Worm (Caenorhabditis elegans) whole organism, L1 larva: ENCODE measurements around the gene dop-6.

ENCODE experiments used
- aly-2 ChIP-seq: fragments of 150-350 bp; optimal IDR thresholded peaks from 2 replicates; lab custom pipeline; 2014; ENCODE audit warnings: missing biosample characterization, missing genetic modification characterization
- ces-1 ChIP-seq: fragments of 150-350 bp; optimal IDR thresholded peaks from 2 replicates; lab custom pipeline; 2014; ENCODE audit warnings: missing biosample characterization, missing genetic modification reagents, missing genetic modification characterization
- egl-27 ChIP-seq, 2 experiments: fragments of 150-350 bp in 1 of 2; sonication (generic microtip); optimal IDR thresholded peaks; 3 replicates each; lab custom pipeline; 2017 to 2018; ENCODE audit warnings: missing biosample characterization in 2 of 2, missing genetic modification characterization in 2 of 2, missing genetic modification reagents in 2 of 2
- lin-39 ChIP-seq: fragments of 150-350 bp; optimal IDR thresholded peaks from 2 replicates; lab custom pipeline; 2014; ENCODE audit warnings: missing biosample characterization, missing genetic modification reagents, missing genetic modification characterization
- pag-3 ChIP-seq: sonication (generic microtip); optimal IDR thresholded peaks from 2 replicates; lab custom pipeline; 2017; ENCODE audit warnings: missing genetic modification characterization, mild to moderate bottlenecking, missing compliant biosample characterization, antibody characterized with exemption, borderline replicate concordance; ENCODE audit not compliant: insufficient read depth
- unc-62 ChIP-seq: fragments of 150-350 bp; optimal IDR thresholded peaks from 2 replicates; lab custom pipeline; 2014; ENCODE audit warnings: missing biosample characterization, missing genetic modification reagents, missing genetic modification characterization
- zag-1 ChIP-seq: fragments of 150-350 bp; optimal IDR thresholded peaks from 2 replicates; lab custom pipeline; 2014; ENCODE audit warnings: missing biosample characterization, missing genetic modification characterization

DNA sequence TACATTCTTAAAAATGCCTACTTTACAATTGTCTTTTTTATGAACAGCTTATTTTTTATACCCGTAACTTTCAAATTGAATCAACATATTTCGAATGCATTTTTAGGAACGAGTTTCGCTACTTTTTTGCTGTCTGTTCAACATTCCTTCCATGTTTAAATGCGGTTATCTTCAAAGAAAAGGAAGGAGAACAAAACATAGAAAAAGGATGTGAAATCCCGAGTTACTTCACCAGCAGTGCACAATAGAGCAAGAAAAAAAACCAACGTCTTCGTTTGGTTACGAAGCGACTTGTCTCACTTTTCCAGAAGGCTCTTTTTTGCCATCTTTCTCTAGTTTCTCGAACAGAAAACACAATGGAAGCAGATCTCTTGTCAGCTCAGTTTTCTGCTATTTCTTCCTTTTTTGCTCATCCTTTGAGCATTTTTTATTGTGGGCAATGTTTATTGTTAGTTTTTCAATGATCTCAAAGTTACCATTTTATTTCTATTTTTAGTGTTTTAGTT is 34.9 kb upstream of the dop-6 start, which contains the start of gene cka-2:
- TF ChIP-seq unc-62 (GFP tag; lab: Kevin White, UChicago) (no peak), aly-2 (tag; lab: Kevin White, UChicago) (no peak), zag-1 (tag; lab: Kevin White, UChicago) (no peak), pag-3 (tag; lab: Kevin White, UChicago) (no peak), lin-39 (tag; lab: Kevin White, UChicago) (no peak), ces-1 (GFP tag; lab: Kevin White, UChicago) (no peak), egl-27 (tag; optimal IDR thresholded peaks at IDR 0.05; lab: Kevin White, UChicago) (no peak)
